Fruit fly (Drosophila melanogaster) whole organism, wandering third instar larva: Measurements from ENCODE around the gene Der-2.

ENCODE experiments used
- Abd-B ChIP-seq: fragments of >200 bp; optimal IDR thresholded peaks from 2 replicates; lab custom pipeline; 2017; ENCODE audit warnings: missing biosample characterization, missing genetic modification characterization
- CrebA ChIP-seq: fragments of 200-800 bp; sonication (Bioruptor generic); optimal IDR thresholded peaks from 2 replicates; lab custom pipeline; 2016; ENCODE audit warnings: missing biosample characterization, mild to moderate bottlenecking, missing genetic modification characterization, borderline replicate concordance
- Jra ChIP-seq: sonication (Bioruptor generic); optimal IDR thresholded peaks from 2 replicates; lab custom pipeline; 2016; ENCODE audit warnings: missing biosample characterization, missing genetic modification characterization
- Myc ChIP-seq: fragments of >200 bp; optimal IDR thresholded peaks from 2 replicates; lab custom pipeline; 2017
- Vsx2 ChIP-seq: fragments of 200-300, 225-300 bp; sonication (Bioruptor generic); optimal IDR thresholded peaks from 2 replicates; lab custom pipeline; 2018; ENCODE audit warnings: missing biosample characterization, missing genetic modification characterization; ENCODE audit not compliant: partially characterized antibody
- br ChIP-seq: fragments of 200-800 bp; sonication (Bioruptor generic); optimal IDR thresholded peaks from 2 replicates; lab custom pipeline; 2016; ENCODE audit warnings: missing biosample characterization, missing genetic modification characterization
- brk ChIP-seq: fragments of 200-800 bp; sonication (Bioruptor generic); optimal IDR thresholded peaks from 2 replicates; lab custom pipeline; 2016; ENCODE audit warnings: missing biosample characterization, mild to moderate bottlenecking, missing genetic modification characterization
- dl ChIP-seq, 2 experiments: fragments of 175-275, 200-275 bp in 1 of 2; fragments of 200-275 bp in 1 of 2; sonication (Bioruptor generic); optimal IDR thresholded peaks; lab custom pipeline; 2018; ENCODE audit warnings: mild to moderate bottlenecking in 2 of 2, missing biosample characterization in 2 of 2, missing genetic modification characterization in 2 of 2, moderate library complexity in 2 of 2; ENCODE audit not compliant: partially characterized antibody in 2 of 2, insufficient read depth in 1 of 2
- foxo ChIP-seq, 2 experiments: fragments of 200-800 bp; sonication (Bioruptor generic); optimal IDR thresholded peaks; 2 replicates in 1 of 2; 3 replicates in 1 of 2; lab custom pipeline; 2016 to 2017; ENCODE audit warnings: missing biosample characterization in 2 of 2, missing genetic modification characterization in 2 of 2
- h ChIP-seq: fragments of 200-800 bp; sonication (Bioruptor generic); optimal IDR thresholded peaks from 3 replicates; lab custom pipeline; 2016; ENCODE audit warnings: missing biosample characterization, mild to moderate bottlenecking, missing genetic modification characterization
- pan ChIP-seq: fragments of >200 bp; optimal IDR thresholded peaks from 2 replicates; lab custom pipeline; 2017
- psq ChIP-seq: fragments of 200-800 bp; sonication (Bioruptor generic); optimal IDR thresholded peaks from 3 replicates; lab custom pipeline; 2017; ENCODE audit warnings: missing biosample characterization, mild to moderate bottlenecking, missing genetic modification characterization, moderate library complexity
- usp ChIP-seq: fragments of >200 bp; optimal IDR thresholded peaks from 2 replicates; lab custom pipeline; 2017; ENCODE audit warnings: missing biosample characterization, missing genetic modification characterization

DNA sequence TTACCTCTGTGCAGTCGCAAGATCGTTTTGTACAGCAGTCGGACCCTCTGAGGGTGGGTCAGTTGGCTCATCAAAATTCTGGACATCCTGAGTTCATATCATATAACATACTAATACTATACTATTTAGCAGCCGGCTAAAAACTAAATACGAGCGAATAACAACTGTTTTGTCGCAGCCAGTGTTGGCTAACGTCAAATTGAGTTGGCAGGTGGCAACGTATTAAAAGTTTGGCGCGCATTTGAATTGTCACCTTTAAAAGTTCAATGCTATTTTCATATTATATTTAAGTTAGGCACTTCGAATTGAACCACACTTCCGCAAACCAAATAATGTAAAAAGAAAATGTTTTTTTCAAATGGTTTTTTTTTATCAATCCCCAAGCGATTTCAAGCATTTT is 1.7 kb downstream of the Der-2 start, which contains the start of gene Sdhaf3:
- TF ChIP-seq br (GFP tag; lab: Kevin White, UChicago) (no peak), CrebA (GFP tag; lab: Kevin White, UChicago) (no peak), usp (GFP tag; lab: Kevin White, UChicago) (no peak), dl (GFP tag; optimal IDR thresholded peaks at IDR 0.05; lab: Kevin White, UChicago; ENCODE audit: insufficient read depth in 1 of 2, partially characterized antibody in 2 of 2) (no peak), pan (lab: Kevin White, UChicago) (no peak), Vsx2 (GFP tag; lab: Kevin White, UChicago) (no peak), Myc (no peak), psq (GFP tag; lab: Kevin White, UChicago) (no peak), brk (GFP tag; lab: Kevin White, UChicago) (no peak), Abd-B (no peak), foxo (GFP tag; optimal IDR thresholded peaks at IDR 0.05; lab: Kevin White, UChicago) (no peak), h (GFP tag; lab: Kevin White, UChicago) (no peak), Jra (no peak)
